Fruit fly (Drosophila melanogaster) whole organism, wandering third instar larva: ENCODE measurements around the gene dor.

Experiments
- Abd-B ChIP-seq: fragments of >200 bp; optimal IDR thresholded peaks from 2 replicates; lab custom pipeline; 2017; ENCODE audit warnings: missing biosample characterization, missing genetic modification characterization
- Dfd ChIP-seq: fragments of >200 bp; optimal IDR thresholded peaks from 2 replicates; lab custom pipeline; 2017; ENCODE audit warnings: missing biosample characterization, missing genetic modification characterization
- Dif ChIP-seq: fragments of 200-275, 200-300 bp; sonication (Bioruptor generic); optimal IDR thresholded peaks from 2 replicates; lab custom pipeline; 2018; ENCODE audit warnings: missing biosample characterization, missing genetic modification characterization; ENCODE audit not compliant: partially characterized antibody
- GATAd ChIP-seq: sonication (Bioruptor generic); optimal IDR thresholded peaks from 2 replicates; lab custom pipeline; 2016; ENCODE audit warnings: missing biosample characterization, missing genetic modification characterization
- Hr83 ChIP-seq: fragments of 200-300 bp; sonication (Bioruptor generic); optimal IDR thresholded peaks from 2 replicates; lab custom pipeline; 2016; ENCODE audit warnings: missing biosample characterization, mild to moderate bottlenecking, missing genetic modification characterization, moderate library complexity; ENCODE audit not compliant: poor library complexity, severe bottlenecking
- Jra ChIP-seq: sonication (Bioruptor generic); optimal IDR thresholded peaks from 2 replicates; lab custom pipeline; 2016; ENCODE audit warnings: missing biosample characterization, missing genetic modification characterization
- OdsH ChIP-seq: fragments of 200-800 bp; sonication (Bioruptor generic); optimal IDR thresholded peaks from 2 replicates; lab custom pipeline; 2016; ENCODE audit warnings: missing biosample characterization, mild to moderate bottlenecking, missing genetic modification characterization
- br ChIP-seq: fragments of 200-800 bp; sonication (Bioruptor generic); optimal IDR thresholded peaks from 2 replicates; lab custom pipeline; 2016; ENCODE audit warnings: missing biosample characterization, missing genetic modification characterization
- brk ChIP-seq: fragments of 200-800 bp; sonication (Bioruptor generic); optimal IDR thresholded peaks from 2 replicates; lab custom pipeline; 2016; ENCODE audit warnings: missing biosample characterization, mild to moderate bottlenecking, missing genetic modification characterization
- ey ChIP-seq: fragments of 200-800 bp; sonication (Bioruptor generic); optimal IDR thresholded peaks from 2 replicates; lab custom pipeline; 2016; ENCODE audit warnings: missing biosample characterization, missing genetic modification characterization
- h ChIP-seq: fragments of 200-800 bp; sonication (Bioruptor generic); optimal IDR thresholded peaks from 3 replicates; lab custom pipeline; 2016; ENCODE audit warnings: missing biosample characterization, mild to moderate bottlenecking, missing genetic modification characterization
- lola ChIP-seq: fragments of >200 bp; optimal IDR thresholded peaks from 2 replicates; lab custom pipeline; 2017; ENCODE audit warnings: missing biosample characterization, missing genetic modification characterization
- psq ChIP-seq: fragments of 200-800 bp; sonication (Bioruptor generic); optimal IDR thresholded peaks from 3 replicates; lab custom pipeline; 2017; ENCODE audit warnings: missing biosample characterization, mild to moderate bottlenecking, missing genetic modification characterization, moderate library complexity
- usp ChIP-seq: fragments of >200 bp; optimal IDR thresholded peaks from 2 replicates; lab custom pipeline; 2017; ENCODE audit warnings: missing biosample characterization, missing genetic modification characterization

DNA sequence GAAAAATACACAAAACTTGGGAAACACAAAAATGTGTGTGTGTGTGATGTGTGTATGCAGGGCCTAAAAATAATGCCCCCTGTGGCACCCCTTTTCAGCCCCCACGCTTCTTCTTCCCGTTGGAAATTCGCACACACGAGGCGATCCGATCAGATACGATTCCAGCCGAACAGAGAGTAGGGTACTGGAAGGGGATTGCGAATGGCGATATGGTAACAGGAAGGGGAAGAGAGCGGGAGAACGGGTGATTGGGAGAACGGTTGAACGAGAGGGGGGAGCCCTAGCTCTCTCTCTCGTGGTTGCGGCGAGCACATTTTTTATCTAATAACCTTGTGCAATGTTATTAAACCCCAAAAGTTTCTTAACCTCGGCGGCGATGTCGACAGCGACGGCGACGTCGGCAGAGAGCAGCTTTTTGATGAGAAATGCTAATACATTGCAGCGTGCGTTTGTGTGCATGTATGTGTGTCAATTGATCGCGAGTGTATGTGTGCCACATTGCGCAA, 47.9 kb upstream of the dor start:
- TF ChIP-seq OdsH (GFP tag; lab: Kevin White, UChicago): peak; percentile 21
- peak; percentile 80 for TF ChIP-seq Hr83
- TF ChIP-seq lola (GFP tag; lab: Kevin White, UChicago): no peak
- TF ChIP-seq psq: peak; percentile 92
- TF ChIP-seq GATAd: no peak
- TF ChIP-seq ey (GFP tag; lab: Kevin White, UChicago): no peak
- TF ChIP-seq Dfd (GFP tag; lab: Kevin White, UChicago): no peak
- no peak for TF ChIP-seq usp (GFP tag; lab: Kevin White, UChicago)
- TF ChIP-seq br: no peak
- peak; percentile 71 for TF ChIP-seq h
- peak; percentile 29 for TF ChIP-seq brk (GFP tag; lab: Kevin White, UChicago)
- peak; percentile 81 for TF ChIP-seq Jra
- no peak for TF ChIP-seq Abd-B (GFP tag; lab: Kevin White, UChicago)
- TF ChIP-seq Dif (GFP tag; lab: Kevin White, UChicago): peak; percentile 88
